Worm (Caenorhabditis elegans) whole organism, early embryonic: Measurements from ENCODE around the gene hel-1.

ENCODE experiments used
- F13C5.2 ChIP-seq: sonication (generic microtip); optimal IDR thresholded peaks from 2 replicates; lab custom pipeline; 2017; ENCODE audit warnings: mild to moderate bottlenecking, missing genetic modification characterization, inconsistent platforms, missing compliant biosample characterization
- ama-1 ChIP-seq: fragments of 150-350 bp; optimal IDR thresholded peaks from 2 replicates; lab custom pipeline; 2014
- ceh-13 ChIP-seq: fragments of 200-800 bp; sonication (Bioruptor generic); optimal IDR thresholded peaks from 2 replicates; lab custom pipeline; 2018; ENCODE audit warnings: mild to moderate bottlenecking, missing genetic modification characterization, missing compliant biosample characterization
- ets-7 ChIP-seq: sonication (generic microtip); optimal IDR thresholded peaks from 2 replicates; lab custom pipeline; 2016; ENCODE audit warnings: missing genotype, missing genetic modification characterization, missing compliant biosample characterization
- flt-1 ChIP-seq: fragments of 200-800 bp; sonication (Bioruptor generic); IDR thresholded peaks from 2 replicates; pipeline ENCODE4 v1.3.6; 2022; ENCODE audit warnings: missing genetic modification characterization, missing compliant biosample characterization
- hmbx-1 ChIP-seq: sonication (generic microtip); optimal IDR thresholded peaks from 2 replicates; lab custom pipeline; 2016; ENCODE audit warnings: mild to moderate bottlenecking, missing genetic modification characterization, missing compliant biosample characterization
- hmg-4 ChIP-seq: fragments of 200-800 bp; sonication (Bioruptor generic); optimal IDR thresholded peaks from 2 replicates; lab custom pipeline; 2018; ENCODE audit warnings: mild to moderate bottlenecking, missing genetic modification characterization, missing compliant biosample characterization
- hnd-1 ChIP-seq: sonication (generic microtip); optimal IDR thresholded peaks from 2 replicates; lab custom pipeline; 2016; ENCODE audit warnings: missing genetic modification characterization, missing compliant biosample characterization
- pes-1 ChIP-seq: fragments of 200-800 bp; sonication (Bioruptor generic); IDR thresholded peaks from 2 replicates; pipeline ENCODE4 v1.3.6; 2022; ENCODE audit warnings: missing genetic modification reagents, missing genetic modification characterization, missing compliant biosample characterization
- sea-1 ChIP-seq: fragments of 200-800 bp; sonication (Bioruptor generic); conservative IDR thresholded peaks from 2 replicates; pipeline ENCODE4 v1.3.6; 2022; ENCODE audit warnings: missing genetic modification characterization, missing compliant biosample characterization
- tra-4 ChIP-seq: sonication (generic microtip); optimal IDR thresholded peaks from 2 replicates; lab custom pipeline; 2017; ENCODE audit warnings: missing genetic modification characterization, missing compliant biosample characterization

DNA sequence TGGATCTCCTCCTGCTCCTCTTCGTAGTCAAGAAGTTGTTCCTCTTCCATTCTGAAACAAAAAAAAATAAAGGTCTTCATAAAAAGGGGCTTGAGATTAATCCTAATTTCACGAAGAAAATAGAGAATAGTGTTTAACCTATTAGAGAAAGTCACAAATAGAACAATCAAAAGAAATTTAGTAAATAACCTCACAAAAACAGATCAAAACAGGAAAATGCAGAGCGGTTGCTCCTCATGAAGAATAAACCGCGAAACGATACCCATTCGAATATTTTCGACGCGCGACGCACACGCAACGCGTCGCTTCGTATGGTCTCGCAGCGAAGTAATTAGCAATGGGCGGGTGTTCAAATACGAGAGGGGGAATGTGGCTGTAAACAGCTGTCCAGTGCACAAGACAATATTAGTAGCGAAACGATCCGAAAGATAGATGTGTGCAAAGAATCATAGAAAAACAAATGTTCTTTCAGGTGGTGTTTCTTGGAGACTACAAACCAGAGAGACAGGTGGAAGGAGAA is at the start of gene hel-1:
- no peak for TF ChIP-seq ets-7
- TF ChIP-seq flt-1 (GFP tag; lab: Robert Waterston, UW) = peak; percentile 46; the same call in 1 of the 2 replicates
- no peak for TF ChIP-seq sea-1 (GFP tag; lab: Robert Waterston, UW)
- no peak for TF ChIP-seq tra-4 (tag; lab: Kevin White, UChicago)
- TF ChIP-seq F13C5.2 (tag; lab: Kevin White, UChicago) = peak; percentile 75
- no peak for TF ChIP-seq ceh-13 (GFP tag; lab: Kevin White, UChicago)
- TF ChIP-seq pes-1 (GFP tag; lab: Robert Waterston, UW) = no peak
- no peak for TF ChIP-seq hmbx-1 (tag; lab: Kevin White, UChicago)
- no peak for TF ChIP-seq ama-1
- TF ChIP-seq hnd-1 (tag; lab: Kevin White, UChicago) = no peak
- peak; percentile 28 for TF ChIP-seq hmg-4 (GFP tag; lab: Kevin White, UChicago)
